Worm (Caenorhabditis elegans): Measurements from ENCODE around the gene K04A8.1.
A peak's percentile ranks its signal among the peaks of the same experiment; 100 is the strongest.

K04A8.1 gene

ce11 chrV:6549871-6550270 is 16.3 kb upstream of the K04A8.1 start, which contains the start of gene lipl-4:
Gene lipl-4 (plus strand): TSS chrV:6550171.
- no peak for TF ChIP-seq egl-27 (tag; optimal IDR thresholded peaks at IDR 0.05)

DNA sequence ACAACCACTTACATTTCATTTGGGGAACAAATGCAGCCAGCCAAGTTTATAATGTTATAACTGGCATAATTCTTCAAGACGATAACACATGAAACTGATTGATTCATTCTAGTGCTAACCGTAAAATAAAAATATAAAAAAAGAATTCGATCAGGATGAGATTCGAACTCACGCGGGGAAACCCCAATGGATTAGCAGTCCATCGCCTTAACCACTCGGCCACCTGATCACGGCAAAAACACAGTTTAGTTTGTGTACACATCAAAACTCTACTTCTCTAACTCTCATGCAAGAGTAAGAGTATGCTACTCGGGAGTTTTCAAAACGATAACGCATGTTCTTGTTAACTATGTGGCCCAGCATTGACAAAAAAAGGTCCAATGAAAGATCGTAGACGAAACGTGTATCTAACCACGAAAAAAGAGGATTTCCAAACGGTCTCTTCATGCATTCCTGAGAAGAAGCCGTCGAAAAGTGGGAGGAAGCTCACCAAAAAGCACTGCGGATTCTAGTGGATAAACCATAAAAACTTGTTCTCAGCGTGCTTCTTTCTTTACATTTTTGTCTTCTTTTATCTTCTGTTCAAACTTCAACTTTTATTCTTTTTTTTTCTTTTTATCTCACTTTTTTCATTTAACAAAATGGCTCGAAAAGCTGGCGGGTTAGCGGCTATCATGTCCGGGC is 14.3 kb upstream of the K04A8.1 start, which contains the start of gene twk-10:
TSS of gene twk-10 (plus strand) at position 634 of the 684 bp plus-strand sequence.
- peak; percentile 43 for TF ChIP-seq sma-9 (GFP tag; optimal IDR thresholded peaks at IDR 0.05)
- no peak for TF ChIP-seq sma-9 (tag; optimal IDR thresholded peaks at IDR 0.05)
- no peak for TF ChIP-seq lin-11 (tag; optimal IDR thresholded peaks at IDR 0.05)
- TF ChIP-seq R02D3.7 (tag; optimal IDR thresholded peaks at IDR 0.05): no peak
- TF ChIP-seq fos-1 (tag; optimal IDR thresholded peaks at IDR 0.05): peak; percentile 59
- TF ChIP-seq nhr-129 (tag; optimal IDR thresholded peaks at IDR 0.05): peak; percentile 54
- TF ChIP-seq C34F6.9 (tag; optimal IDR thresholded peaks at IDR 0.05): peak; percentile 18
- peak; percentile 19 for TF ChIP-seq sma-3 (GFP tag; optimal IDR thresholded peaks at IDR 0.05)

DNA sequence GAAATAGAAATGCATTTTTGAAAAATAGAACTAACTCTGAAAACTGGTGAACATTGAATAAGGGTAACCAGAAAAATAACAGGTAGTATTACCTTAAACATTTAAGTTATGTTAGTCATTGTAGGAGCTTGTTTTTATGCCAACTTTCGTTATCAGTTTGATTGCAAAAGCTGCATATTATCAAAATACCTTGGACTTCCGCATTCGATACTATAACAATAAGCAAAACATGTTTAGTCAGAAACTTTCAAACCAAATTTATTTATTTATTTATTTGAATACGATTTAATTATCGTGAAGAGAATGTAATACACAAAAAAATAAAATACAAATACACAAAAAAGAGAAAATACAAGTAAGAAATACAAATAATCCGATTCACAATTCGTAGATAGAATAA is 11.8 kb upstream of the K04A8.1 start, which contains the start of gene K04A8.19:
TSS of gene K04A8.19 (minus strand) at position 101 of the 400 bp plus-strand sequence.
- TF ChIP-seq snpc-4 (tag; optimal IDR thresholded peaks at IDR 0.05): no peak
- TF ChIP-seq nhr-77 (tag; optimal IDR thresholded peaks at IDR 0.05): no peak
- TF ChIP-seq ceh-16 (tag; optimal IDR thresholded peaks at IDR 0.05): no peak
- no peak for TF ChIP-seq nhr-23 (tag; optimal IDR thresholded peaks at IDR 0.05)
- no peak for TF ChIP-seq aly-2 (tag; optimal IDR thresholded peaks at IDR 0.05)
- TF ChIP-seq sma-3 (GFP tag; optimal IDR thresholded peaks at IDR 0.05): no peak

- TF ChIP-seq sma-9 (GFP tag; optimal IDR thresholded peaks at IDR 0.05): no peak
- no peak for TF ChIP-seq sma-9 (tag; optimal IDR thresholded peaks at IDR 0.05)
Measured at ce11 chrV:6557035-6557434, 9.1 kb upstream of the K04A8.1 start, which contains the start of gene spp-27. Gene spp-27 (minus strand): TSS chrV:6557135.

- TF ChIP-seq ztf-4 (tag; optimal IDR thresholded peaks at IDR 0.05): no peak
- TF ChIP-seq unc-62 (GFP tag; optimal IDR thresholded peaks at IDR 0.05): no peak
- TF ChIP-seq C34F6.9 (tag; optimal IDR thresholded peaks at IDR 0.05): no peak
- no peak for TF ChIP-seq nhr-11 (tag; optimal IDR thresholded peaks at IDR 0.05)
- no peak for TF ChIP-seq nhr-6 (tag; optimal IDR thresholded peaks at IDR 0.05)
- TF ChIP-seq nhr-25 (tag; optimal IDR thresholded peaks at IDR 0.05): no peak
- TF ChIP-seq nhr-129 (tag; optimal IDR thresholded peaks at IDR 0.05): no peak
- no peak for TF ChIP-seq dmd-4 (tag; optimal IDR thresholded peaks at IDR 0.05)
- TF ChIP-seq ztf-1 (GFP tag; conservative IDR thresholded peaks at IDR 0.05): no peak
Measured at ce11 chrV:6558103-6558502, 8.0 kb upstream of the K04A8.1 start, which contains the start of gene spp-20. Gene spp-20 (minus strand): TSS chrV:6558203.

DNA sequence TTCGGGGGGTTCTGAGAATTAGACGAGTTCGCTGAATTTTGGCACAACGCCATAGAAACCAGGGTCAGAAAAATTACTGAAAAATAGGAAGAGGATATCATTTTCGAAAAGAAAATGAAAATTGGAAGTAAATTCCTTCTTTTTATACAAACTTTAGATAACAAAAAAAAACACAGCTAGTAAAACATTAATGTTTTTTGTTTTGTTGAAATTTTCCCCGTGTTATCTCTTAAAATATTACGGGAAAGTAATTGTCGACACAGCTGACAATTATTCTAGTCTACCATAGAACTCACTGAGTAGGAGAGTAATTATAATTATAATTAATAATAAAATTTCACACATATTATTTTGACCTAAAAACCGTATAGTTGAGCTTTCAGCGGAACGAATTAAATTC is 7.0 kb upstream of the K04A8.1 start, which contains the start of gene spp-26:
TSS of gene spp-26 (minus strand) at position 101 of the 400 bp plus-strand sequence.
- TF ChIP-seq ceh-82 (tag; optimal IDR thresholded peaks at IDR 0.05): no peak
- no peak for TF ChIP-seq unc-55 (GFP tag; optimal IDR thresholded peaks at IDR 0.05)
- TF ChIP-seq blmp-1 (tag; optimal IDR thresholded peaks at IDR 0.05; ENCODE audit: insufficient read depth): no peak
- TF ChIP-seq Y55F3AM.14 (GFP tag; optimal IDR thresholded peaks at IDR 0.05): no peak
- no peak for TF ChIP-seq zag-1 (tag; optimal IDR thresholded peaks at IDR 0.05)
- no peak for TF ChIP-seq nhr-10 (tag; optimal IDR thresholded peaks at IDR 0.05)
- no peak for TF ChIP-seq nhr-237 (tag; optimal IDR thresholded peaks at IDR 0.05)
- no peak for TF ChIP-seq fos-1 (tag; optimal IDR thresholded peaks at IDR 0.05)
- TF ChIP-seq sma-9 (GFP tag; optimal IDR thresholded peaks at IDR 0.05): no peak
- no peak for TF ChIP-seq sma-9 (tag; optimal IDR thresholded peaks at IDR 0.05)
- TF ChIP-seq sem-4 (tag; optimal IDR thresholded peaks at IDR 0.05): no peak
- TF ChIP-seq nhr-12 (tag; optimal IDR thresholded peaks at IDR 0.05): no peak

DNA sequence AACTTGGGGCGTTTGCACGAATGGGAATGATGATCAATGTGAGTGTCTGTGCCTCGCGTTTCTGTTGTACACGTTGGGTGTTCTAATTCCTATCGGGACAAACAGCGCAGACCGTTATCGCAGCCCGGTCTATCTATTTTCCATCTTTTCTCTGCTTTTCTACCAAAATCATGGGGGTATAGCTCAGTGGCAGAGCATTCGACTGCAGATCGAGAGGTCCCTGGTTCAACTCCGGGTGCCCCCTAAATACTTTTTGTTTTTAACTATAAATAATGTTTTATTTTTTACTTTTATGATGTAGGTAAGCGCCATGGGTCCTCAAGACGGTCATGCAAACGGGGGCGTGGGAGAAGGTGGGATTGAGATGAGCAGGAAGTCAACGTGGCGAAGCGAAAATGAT is 6.6 kb upstream of the K04A8.1 start:
- TF ChIP-seq sma-3 (GFP tag; optimal IDR thresholded peaks at IDR 0.05) (peak; percentile 7), sma-9 (GFP tag; optimal IDR thresholded peaks at IDR 0.05) (peak; percentile 4), sma-9 (tag; optimal IDR thresholded peaks at IDR 0.05) (no peak), lin-11 (tag; optimal IDR thresholded peaks at IDR 0.05) (no peak)

Measured in whole organism, L2 larva.